Worm (Caenorhabditis elegans) whole organism, late embryonic: Measurements from ENCODE around the gene atg-2.

Source experiments
- C08G9.2 ChIP-seq: sonication (generic microtip); optimal IDR thresholded peaks from 2 replicates; lab custom pipeline; 2016; ENCODE audit warnings: mild to moderate bottlenecking, missing genetic modification characterization, moderate library complexity, missing compliant biosample characterization
- C38D4.7 ChIP-seq: fragments of 200-800 bp; sonication (Bioruptor generic); optimal IDR thresholded peaks from 2 replicates; lab custom pipeline; 2018; ENCODE audit warnings: mild to moderate bottlenecking, missing genetic modification characterization, moderate library complexity, missing compliant biosample characterization
- F13H6.1 ChIP-seq: sonication (generic microtip); optimal IDR thresholded peaks from 2 replicates; lab custom pipeline; 2016; ENCODE audit warnings: missing genetic modification characterization, missing compliant biosample characterization
- T23F11.4 ChIP-seq: fragments of 200-800 bp; sonication (Bioruptor generic); optimal IDR thresholded peaks from 2 replicates; lab custom pipeline; 2018; ENCODE audit warnings: mild to moderate bottlenecking, missing genetic modification characterization, missing compliant biosample characterization
- ceh-14 ChIP-seq: sonication (generic microtip); optimal IDR thresholded peaks from 2 replicates; lab custom pipeline; 2016; ENCODE audit warnings: missing genotype, missing genetic modification characterization, missing compliant biosample characterization
- sox-4 ChIP-seq: sonication (generic microtip); optimal IDR thresholded peaks from 2 replicates; lab custom pipeline; 2017; ENCODE audit warnings: mild to moderate bottlenecking, missing genetic modification characterization, inconsistent platforms, missing compliant biosample characterization

atg-2 gene

DNA sequence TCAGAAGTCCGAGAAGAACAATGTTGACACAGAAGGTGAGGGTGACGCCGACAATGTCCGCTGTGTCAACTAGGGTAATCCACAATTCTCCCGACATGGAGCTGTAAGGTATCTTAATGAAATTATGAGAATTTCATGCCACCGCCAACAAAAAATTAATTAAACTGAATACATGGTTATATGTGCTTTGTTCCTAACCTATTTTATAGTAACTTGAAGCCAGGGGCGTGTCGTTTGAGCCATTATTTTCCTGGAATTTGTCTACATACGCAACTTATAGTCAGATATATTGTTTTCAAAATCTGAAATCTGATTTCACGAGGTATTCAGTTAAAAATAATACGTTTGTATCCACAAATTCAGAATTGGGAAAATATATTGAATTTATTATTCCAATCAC, 59.3 kb downstream of the atg-2 start, which contains the start of gene odr-10:
Gene odr-10, minus strand, starts transcription at position 101 of the 400 bp plus-strand sequence.
- TF ChIP-seq F13H6.1: no peak
- TF ChIP-seq sox-4 (tag; lab: Kevin White, UChicago): no peak
- TF ChIP-seq T23F11.4 (GFP tag; lab: Kevin White, UChicago): no peak
- TF ChIP-seq C08G9.2 (tag; lab: Kevin White, UChicago): no peak
- no peak for TF ChIP-seq ceh-14 (tag; lab: Kevin White, UChicago)
- no peak for TF ChIP-seq C38D4.7 (GFP tag; lab: Kevin White, UChicago)
